Worm (Caenorhabditis elegans) whole organism, L1 larva: ENCODE measurements around the gene R08F11.4.

Source experiments
- ama-1 ChIP-seq: fragments of 150-350 bp; optimal IDR thresholded peaks from 2 replicates; lab custom pipeline; 2014
- fkh-10 ChIP-seq: sonication (generic microtip); optimal IDR thresholded peaks from 2 replicates; lab custom pipeline; 2017; ENCODE audit warnings: missing biosample characterization, missing genetic modification reagents, missing genetic modification characterization
- isw-1 ChIP-seq: fragments of 200-800 bp; sonication (Bioruptor generic); IDR thresholded peaks from 2 replicates; pipeline ENCODE4 v1.3.6; 2022; ENCODE audit warnings: missing genetic modification characterization, missing compliant biosample characterization
- mdl-1 ChIP-seq, 2 experiments: fragments of 150-350 bp; optimal IDR thresholded peaks; 2 replicates each; lab custom pipeline; 2014 to 2017; ENCODE audit warnings: missing biosample characterization in 2 of 2, missing genetic modification characterization in 2 of 2, inconsistent platforms in 1 of 2
- snpc-4 ChIP-seq: fragments of 150-350 bp; optimal IDR thresholded peaks from 2 replicates; lab custom pipeline; 2014; ENCODE audit warnings: missing biosample characterization, missing genetic modification characterization
- vab-15 ChIP-seq: sonication (generic microtip); optimal IDR thresholded peaks from 2 replicates; lab custom pipeline; 2017; ENCODE audit warnings: missing genotype, mild to moderate bottlenecking, missing genetic modification characterization, missing compliant biosample characterization

- TF ChIP-seq ama-1 (no peak), vab-15 (tag; lab: Kevin White, UChicago) (no peak), snpc-4 (tag; lab: Kevin White, UChicago) (no peak), mdl-1 (tag; optimal IDR thresholded peaks at IDR 0.05; lab: Kevin White, UChicago) (no peak), fkh-10 (GFP tag; lab: Kevin White, UChicago) (no peak), isw-1 (GFP tag; lab: Robert Waterston, UW) (no peak)
These were observed 31.7 kb downstream of the R08F11.4 start for ce11 chrV:3773618-3774017.
